Worm (Caenorhabditis elegans) whole organism, L4 larva: ENCODE results near the gene Y54F10AM.6.
A peak's percentile ranks its signal among the peaks of the same experiment; 100 is the strongest.
"Not testable (repeated sequence)": the region's sequence is repeated elsewhere in the genome, so short reads cannot be mapped to it uniquely, and the experiment has no call there.

Experiments used
- F10B5.3 ChIP-seq: sonication (generic microtip); optimal IDR thresholded peaks from 2 replicates; lab custom pipeline; 2016; ENCODE audit warnings: mild to moderate bottlenecking, missing genetic modification characterization, missing compliant biosample characterization
- F26F4.8 ChIP-seq: fragments of 200-800 bp; sonication (Bioruptor generic); conservative IDR thresholded peaks from 2 replicates; pipeline ENCODE4 v1.3.6; 2022; ENCODE audit warnings: missing genetic modification characterization, missing compliant biosample characterization
- F44E2.7 ChIP-seq: fragments of 200-800 bp; sonication (Bioruptor generic); IDR thresholded peaks from 2 replicates; pipeline ENCODE4 v2.1.2; 2022; ENCODE audit warnings: missing genetic modification characterization, missing compliant biosample characterization
- T20F7.1 ChIP-seq: fragments of 200-800 bp; sonication (Bioruptor generic); optimal IDR thresholded peaks from 2 replicates; lab custom pipeline; 2018; ENCODE audit warnings: mild to moderate bottlenecking, missing genetic modification characterization, missing compliant biosample characterization
- T26A8.4 ChIP-seq: fragments of 200-800 bp; sonication (Bioruptor generic); IDR thresholded peaks from 2 replicates; pipeline ENCODE4 v1.3.6; 2022; ENCODE audit warnings: missing genetic modification characterization, missing compliant biosample characterization
- Y105C5A.15 ChIP-seq: fragments of 200-800 bp; sonication (Bioruptor generic); IDR thresholded peaks from 2 replicates; pipeline ENCODE4 v1.3.6; 2022; ENCODE audit warnings: missing genetic modification characterization, missing compliant biosample characterization
- Y48G9A.11 ChIP-seq: fragments of 200-800 bp; sonication (Bioruptor generic); IDR thresholded peaks from 2 replicates; pipeline ENCODE4 v1.3.6; 2022; ENCODE audit warnings: missing genetic modification reagents, missing genetic modification characterization, missing compliant biosample characterization
- aha-1 ChIP-seq: fragments of 150-350 bp; peaks from one replicate; lab custom pipeline; 2014; ENCODE audit warnings: missing biosample characterization, missing genetic modification characterization
- ama-1 ChIP-seq: fragments of 150-350 bp; optimal IDR thresholded peaks from 2 replicates; lab custom pipeline; 2014; ENCODE audit warnings: inconsistent platforms, mixed read lengths
- arid-1 ChIP-seq: fragments of 200-800 bp; sonication (Bioruptor generic); conservative IDR thresholded peaks from 2 replicates; pipeline ENCODE4 v1.3.6; 2022; ENCODE audit warnings: missing genetic modification reagents, missing genetic modification characterization, missing compliant biosample characterization
- ceh-28 ChIP-seq: fragments of 150-350 bp; optimal IDR thresholded peaks from 2 replicates; lab custom pipeline; 2014; ENCODE audit warnings: missing biosample characterization, missing genetic modification reagents, missing genetic modification characterization
- ceh-44 ChIP-seq: fragments of 200-800 bp; sonication (Bioruptor generic); IDR thresholded peaks from 2 replicates; pipeline ENCODE4 v1.3.6; 2022; ENCODE audit warnings: missing genetic modification reagents, missing genetic modification characterization, missing compliant biosample characterization
- cey-2 ChIP-seq: sonication (generic microtip); optimal IDR thresholded peaks from 3 replicates; lab custom pipeline; 2017; ENCODE audit warnings: missing genetic modification characterization, mild to moderate bottlenecking, missing compliant biosample characterization, antibody characterized with exemption, borderline replicate concordance; ENCODE audit not compliant: insufficient read depth
- dmd-8 ChIP-seq: fragments of 200-800 bp; sonication (Bioruptor generic); IDR thresholded peaks from 2 replicates; pipeline ENCODE4 v1.3.6; 2022; ENCODE audit warnings: missing genetic modification characterization, missing compliant biosample characterization
- dpl-1 ChIP-seq: fragments of 150-350 bp; optimal IDR thresholded peaks from 2 replicates; lab custom pipeline; 2014; ENCODE audit warnings: missing biosample characterization, missing genetic modification reagents, missing genetic modification characterization
- egl-43 ChIP-seq: fragments of 200-800 bp; sonication (Bioruptor generic); IDR thresholded peaks from 2 replicates; pipeline ENCODE4 v1.3.6; 2022; ENCODE audit warnings: missing genetic modification reagents, missing genetic modification characterization, missing compliant biosample characterization
- hlh-11 ChIP-seq: fragments of 200-800 bp; sonication (Bioruptor generic); optimal IDR thresholded peaks from 2 replicates; lab custom pipeline; 2018; ENCODE audit warnings: mild to moderate bottlenecking, missing genetic modification characterization, missing compliant biosample characterization
- hmg-1.1 ChIP-seq: fragments of 200-800 bp; sonication (Bioruptor generic); IDR thresholded peaks from 2 replicates; pipeline ENCODE4 v1.3.6; 2022; ENCODE audit warnings: missing genetic modification reagents, missing genetic modification characterization, missing compliant biosample characterization
- lim-7 ChIP-seq: fragments of 200-800 bp; sonication (Bioruptor generic); IDR thresholded peaks from 2 replicates; pipeline ENCODE4 v1.3.6; 2022; ENCODE audit warnings: missing genetic modification characterization, missing compliant biosample characterization
- lin-38 ChIP-seq: fragments of 200-800 bp; sonication (Bioruptor generic); IDR thresholded peaks from 2 replicates; pipeline ENCODE4 v1.3.6; 2022; ENCODE audit warnings: missing genetic modification reagents, missing genetic modification characterization, missing compliant biosample characterization
- lin-39 ChIP-seq: fragments of 150-350 bp; optimal IDR thresholded peaks from 2 replicates; lab custom pipeline; 2014; ENCODE audit warnings: missing biosample characterization, missing genetic modification reagents, missing genetic modification characterization
- lsy-2 ChIP-seq, 2 experiments: fragments of 150-350 bp in 1 of 2; sonication (generic microtip) in 1 of 2; optimal IDR thresholded peaks; 2 replicates each; lab custom pipeline; 2014 to 2017; ENCODE audit warnings: missing biosample characterization in 2 of 2, missing genetic modification characterization in 2 of 2
- madf-5 ChIP-seq, 2 experiments: fragments of 200-800 bp; sonication (Bioruptor generic); IDR thresholded peaks; 2 replicates each; pipeline ENCODE4 v1.3.6; 2022; ENCODE audit warnings: missing compliant biosample characterization in 2 of 2, missing genetic modification characterization in 2 of 2
- mdl-1 ChIP-seq, 2 experiments: fragments of 150-350 bp in 1 of 2; sonication (generic microtip) in 1 of 2; optimal IDR thresholded peaks; 2 replicates each; lab custom pipeline; 2014 to 2017; ENCODE audit warnings: missing biosample characterization in 2 of 2, missing genetic modification characterization in 2 of 2
- mdt-29 ChIP-seq: fragments of 200-800 bp; sonication (Bioruptor generic); IDR thresholded peaks from 2 replicates; pipeline ENCODE4 v1.3.6; 2022; ENCODE audit warnings: missing genetic modification reagents, missing genetic modification characterization, missing compliant biosample characterization
- mes-2 ChIP-seq: sonication (generic microtip); optimal IDR thresholded peaks from 2 replicates; lab custom pipeline; 2016; ENCODE audit warnings: missing genotype, mild to moderate bottlenecking, missing genetic modification characterization, missing compliant biosample characterization; ENCODE audit not compliant: poor library complexity, severe bottlenecking
- nhr-11 ChIP-seq: fragments of 150-350 bp; optimal IDR thresholded peaks from 2 replicates; lab custom pipeline; 2014; ENCODE audit warnings: missing biosample characterization, missing genetic modification characterization
- pha-4 ChIP-seq, 2 experiments: fragments of 150-350 bp in 1 of 2; fragments of 200-800 bp in 1 of 2; sonication (Bioruptor generic) in 1 of 2; IDR thresholded peaks in 1 of 2; optimal IDR thresholded peaks in 1 of 2; 2 replicates each; pipeline versions ENCODE4 v1.3.6 to Lab custom; 2014 to 2022; ENCODE audit warnings: missing genetic modification characterization in 2 of 2, missing genetic modification reagents in 2 of 2, missing biosample characterization in 1 of 2, missing compliant biosample characterization in 1 of 2
- set-16 ChIP-seq: fragments of 200-800 bp; sonication (Bioruptor generic); IDR thresholded peaks from 2 replicates; pipeline ENCODE4 v1.3.6; 2022; ENCODE audit warnings: missing genetic modification reagents, missing genetic modification characterization, missing compliant biosample characterization
- snpc-1.2 ChIP-seq: fragments of 200-800 bp; sonication (Bioruptor generic); IDR thresholded peaks from 2 replicates; pipeline ENCODE4 v1.3.6; 2022; ENCODE audit warnings: missing genetic modification reagents, missing genetic modification characterization, missing compliant biosample characterization
- spr-3 ChIP-seq: fragments of 200-800 bp; sonication (Bioruptor generic); optimal IDR thresholded peaks from 2 replicates; lab custom pipeline; 2018; ENCODE audit warnings: mild to moderate bottlenecking, missing genetic modification characterization, missing compliant biosample characterization
- tra-1 ChIP-seq: fragments of 200-800 bp; sonication (Bioruptor generic); IDR thresholded peaks from 2 replicates; pipeline ENCODE4 v1.3.6; 2022; ENCODE audit warnings: missing genetic modification reagents, missing genetic modification characterization, missing compliant biosample characterization
- vab-7 ChIP-seq: fragments of 200-800 bp; sonication (Bioruptor generic); IDR thresholded peaks from 2 replicates; pipeline ENCODE4 v1.3.6; 2022; ENCODE audit warnings: missing genetic modification reagents, missing genetic modification characterization, missing compliant biosample characterization
- ztf-7 ChIP-seq: fragments of 150-350 bp; optimal IDR thresholded peaks from 2 replicates; lab custom pipeline; 2014; ENCODE audit warnings: missing biosample characterization, missing genetic modification characterization

Gene Y54F10AM.6

ce11 chrIII:2482754-2483153 is 25.9 kb upstream of the Y54F10AM.6 start:
- TF ChIP-seq ztf-7 (tag; lab: Kevin White, UChicago) (no peak), ceh-28 (tag; lab: Kevin White, UChicago) (peak; percentile 77), F26F4.8 (GFP tag; lab: Robert Waterston, UW) (no peak), F44E2.7 (GFP tag; lab: Robert Waterston, UW) (no peak), lin-39 (tag; lab: Kevin White, UChicago) (no peak)

DNA sequence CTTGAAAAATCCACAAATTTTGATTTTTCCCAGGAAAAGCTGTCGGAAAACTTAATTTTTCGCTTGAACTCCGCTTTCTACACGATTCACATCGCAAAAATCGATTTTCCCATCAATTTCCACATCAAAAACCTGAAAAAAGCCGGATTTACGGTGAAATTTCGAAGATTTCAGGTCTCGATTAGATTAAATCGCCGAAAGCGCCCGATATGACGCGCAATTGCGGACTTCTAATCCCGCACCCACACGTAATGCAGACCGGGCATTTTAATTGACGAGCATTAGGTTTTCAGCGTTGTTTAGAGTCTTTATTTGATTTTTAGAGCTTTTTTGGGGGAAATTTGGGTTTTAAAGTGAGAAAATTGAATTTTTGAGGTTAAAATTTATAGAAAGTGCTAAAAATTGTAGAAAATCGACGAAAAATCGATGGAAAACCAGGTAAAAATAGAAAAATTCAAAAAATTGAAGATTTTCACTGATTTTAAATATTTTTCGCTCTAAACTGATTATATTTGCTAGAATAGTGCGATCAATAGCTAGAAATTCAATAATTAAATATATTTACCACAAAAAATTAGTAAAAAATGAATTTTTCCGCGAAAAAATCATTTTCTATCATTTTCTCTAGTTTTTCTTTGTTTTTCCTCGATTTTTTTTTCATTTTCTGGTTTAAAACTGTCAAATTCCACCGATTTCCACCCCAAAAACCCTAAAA is 21.4 kb upstream of the Y54F10AM.6 start, which contains the start of gene Y54F10AL.1:
Y54F10AL.1 (plus strand) TSS at position 665 of the 715 bp plus-strand sequence.
- TF ChIP-seq F10B5.3: no peak
- peak; percentile 88 for TF ChIP-seq aha-1 (tag; lab: Kevin White, UChicago)
- no peak for TF ChIP-seq mdl-1 (tag; optimal IDR thresholded peaks at IDR 0.05; lab: Kevin White, UChicago)
- no peak for TF ChIP-seq ceh-44 (GFP tag; lab: Robert Waterston, UW)
- TF ChIP-seq nhr-11 (tag; lab: Kevin White, UChicago): no peak
- no peak for TF ChIP-seq arid-1 (GFP tag; lab: Robert Waterston, UW)
- peak; percentile 36 for TF ChIP-seq lin-38 (GFP tag; lab: Robert Waterston, UW)
- peak; percentile 46 for TF ChIP-seq mes-2 (tag; lab: Kevin White, UChicago)
- TF ChIP-seq ama-1: no peak
- TF ChIP-seq lsy-2 (tag; optimal IDR thresholded peaks at IDR 0.05; lab: Kevin White, UChicago): peak in 1 of 2 experiments; percentile 40
- no peak for TF ChIP-seq T20F7.1 (GFP tag; lab: Kevin White, UChicago)
- TF ChIP-seq dpl-1 (GFP tag; lab: Kevin White, UChicago): peak; percentile 24
- TF ChIP-seq spr-3: no peak
- TF ChIP-seq hlh-11 (tag; lab: Kevin White, UChicago): no peak
- TF ChIP-seq set-16 (GFP tag; lab: Robert Waterston, UW): no peak
- TF ChIP-seq ztf-7 (tag; lab: Kevin White, UChicago): no peak
- no peak for TF ChIP-seq cey-2

- TF ChIP-seq vab-7 (GFP tag; lab: Robert Waterston, UW) (peak; percentile 53; the same call in 1 of the 2 replicates), madf-5 (GFP tag; IDR thresholded peaks at IDR 0.05; lab: Robert Waterston, UW) (0 out of 4 replicates have a peak, but pooled peaks of 1 of the 2 experiments have one; percentile 8), tra-1 (GFP tag; lab: Robert Waterston, UW) (0 out of 2 replicates have a peak, but pooled peaks have one; percentile 14), egl-43 (GFP tag; lab: Robert Waterston, UW) (peak; percentile 81; the same call in 1 of the 2 replicates), snpc-1.2 (peak; percentile 77), lim-7 (peak; percentile 85), Y105C5A.15 (GFP tag; lab: Robert Waterston, UW) (0 out of 2 replicates have a peak, but pooled peaks have one; percentile 27), hmg-1.1 (peak; percentile 55; the same call in 1 of the 2 replicates), F26F4.8 (GFP tag; lab: Robert Waterston, UW) (peak; percentile 84), pha-4 (GFP tag; IDR thresholded peaks at IDR 0.05; lab: Robert Waterston, UW) (peak; percentile 80; the same call in 1 of the 2 replicates), dmd-8 (GFP tag; lab: Robert Waterston, UW) (0 out of 2 replicates have a peak, but pooled peaks have one; percentile 70), lin-38 (GFP tag; lab: Robert Waterston, UW) (peak; percentile 75), mdt-29 (0 out of 2 replicates have a peak, but pooled peaks have one; percentile 39), T26A8.4 (GFP tag; lab: Robert Waterston, UW) (0 out of 2 replicates have a peak, but pooled peaks have one; percentile 53), Y48G9A.11 (0 out of 2 replicates have a peak, but pooled peaks have one; percentile 37)
- TF ChIP-seq pha-4 (tag; optimal IDR thresholded peaks at IDR 0.05; lab: Kevin White, UChicago): not testable (repeated sequence)
Observed at ce11 chrIII:2494717-2495116, 13.9 kb upstream of the Y54F10AM.6 start.
